Fruit fly (Drosophila melanogaster): ENCODE data around the gene CG42268.

DNA sequence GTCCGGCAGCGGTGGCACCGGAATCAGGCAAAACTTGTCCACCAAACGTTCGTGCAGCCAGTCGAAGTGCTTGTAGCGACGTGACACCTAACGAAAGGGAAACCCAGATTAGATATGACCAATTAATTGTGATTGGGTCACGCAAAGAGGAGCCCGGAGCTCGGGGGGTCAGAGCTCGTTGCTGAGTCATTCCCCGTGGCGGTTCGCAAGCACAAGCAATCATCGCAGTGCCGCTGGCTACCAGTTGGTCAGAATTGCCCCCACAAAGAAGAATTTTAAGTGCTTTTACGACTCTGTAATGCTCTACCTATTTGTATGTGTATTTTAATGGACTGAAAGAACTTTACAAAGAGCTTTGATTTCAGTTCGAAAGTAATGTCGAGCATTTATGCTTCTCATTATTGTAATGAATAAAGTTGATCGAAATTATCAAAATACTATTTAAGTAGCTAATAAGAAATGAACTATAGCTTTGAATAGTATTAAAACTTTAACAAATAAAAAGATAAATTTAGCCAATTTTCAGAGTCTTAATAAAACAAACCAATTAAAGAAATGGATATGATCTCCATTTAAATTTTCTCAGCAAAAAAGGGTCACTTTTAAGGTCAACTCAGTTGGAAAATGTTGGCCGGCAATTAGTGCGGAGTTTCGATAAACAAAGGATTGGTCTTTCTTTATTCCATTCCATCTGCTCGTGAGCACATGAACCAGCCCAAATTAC is 48.0 kb downstream of the CG42268 start:
- TF ChIP-seq usp (GFP tag; optimal IDR thresholded peaks at IDR 0.05): no peak
- TF ChIP-seq Dll (optimal IDR thresholded peaks at IDR 0.05): no peak
- TF ChIP-seq EcR (GFP tag; optimal IDR thresholded peaks at IDR 0.05): no peak
- no peak for TF ChIP-seq CG8478 (optimal IDR thresholded peaks at IDR 0.05)
